Worm (Caenorhabditis elegans) whole organism, L4 larva: ENCODE measurements around the gene F10G7.10.

ENCODE experiments used
- aly-2 ChIP-seq: sonication (generic microtip); optimal IDR thresholded peaks from 2 replicates; lab custom pipeline; 2018; ENCODE audit warnings: missing biosample characterization, missing genetic modification characterization
- ama-1 ChIP-seq: fragments of 150-350 bp; optimal IDR thresholded peaks from 2 replicates; lab custom pipeline; 2014; ENCODE audit warnings: inconsistent platforms, mixed read lengths
- hif-1 ChIP-seq, 2 experiments: sonication (generic microtip); optimal IDR thresholded peaks; 2 replicates each; lab custom pipeline; 2016 to 2017; ENCODE audit warnings: missing compliant biosample characterization in 2 of 2, missing genetic modification characterization in 2 of 2, missing genetic modification reagents in 2 of 2, missing genotype in 2 of 2, mild to moderate bottlenecking in 1 of 2
- hlh-11 ChIP-seq: fragments of 200-800 bp; sonication (Bioruptor generic); optimal IDR thresholded peaks from 2 replicates; lab custom pipeline; 2018; ENCODE audit warnings: mild to moderate bottlenecking, missing genetic modification characterization, missing compliant biosample characterization
- lin-39 ChIP-seq: fragments of 150-350 bp; optimal IDR thresholded peaks from 2 replicates; lab custom pipeline; 2014; ENCODE audit warnings: missing biosample characterization, missing genetic modification reagents, missing genetic modification characterization
- mxl-2 ChIP-seq: fragments of 200-800 bp; sonication (Bioruptor generic); conservative IDR thresholded peaks from 2 replicates; pipeline ENCODE4 v1.3.6; 2022; ENCODE audit warnings: missing genetic modification reagents, missing genetic modification characterization, missing compliant biosample characterization
- nhr-10 ChIP-seq: fragments of 150-350 bp; optimal IDR thresholded peaks from 2 replicates; lab custom pipeline; 2014; ENCODE audit warnings: missing biosample characterization, missing genetic modification characterization
- nhr-102 ChIP-seq: sonication (generic microtip); optimal IDR thresholded peaks from 2 replicates; lab custom pipeline; 2016; ENCODE audit warnings: mild to moderate bottlenecking, missing genetic modification characterization, moderate library complexity, missing compliant biosample characterization
- nhr-237 ChIP-seq: sonication (generic microtip); optimal IDR thresholded peaks from 2 replicates; lab custom pipeline; 2017; ENCODE audit warnings: missing biosample characterization, missing genetic modification characterization
- nhr-77 ChIP-seq: fragments of 150-350 bp; optimal IDR thresholded peaks from 2 replicates; lab custom pipeline; 2014; ENCODE audit warnings: missing biosample characterization, missing genetic modification characterization
- tag-97 ChIP-seq: fragments of 200-800 bp; sonication (Bioruptor generic); IDR thresholded peaks from 2 replicates; pipeline ENCODE4 v1.3.6; 2022; ENCODE audit warnings: missing genetic modification characterization, missing compliant biosample characterization
- zag-1 ChIP-seq: fragments of 150-350 bp; optimal IDR thresholded peaks from 2 replicates; lab custom pipeline; 2014; ENCODE audit warnings: missing biosample characterization, missing genetic modification characterization

DNA sequence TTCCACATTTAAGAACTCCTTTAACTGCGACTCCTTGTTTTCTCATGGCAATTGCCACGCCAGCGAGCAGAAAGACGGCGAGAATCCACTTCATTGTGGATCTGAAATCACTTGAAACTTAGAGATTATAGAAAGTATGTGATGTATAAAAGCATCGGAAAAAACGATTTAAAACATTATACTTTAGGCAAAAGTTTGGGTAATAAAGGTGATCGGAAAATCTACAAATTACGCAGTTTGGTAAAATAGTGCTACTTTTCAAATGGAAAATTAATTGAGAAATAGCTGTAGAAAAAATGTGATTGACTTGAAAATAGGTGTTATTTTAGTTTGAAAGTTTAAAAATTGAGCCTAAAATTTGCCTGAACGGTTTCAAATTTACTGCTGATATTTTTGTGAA, 1.7 kb upstream of the F10G7.10 start, which contains the start of gene ttr-41:
- TF ChIP-seq zag-1 (tag; lab: Kevin White, UChicago) (no peak), nhr-237 (tag; lab: Kevin White, UChicago) (no peak), hif-1 (tag; optimal IDR thresholded peaks at IDR 0.05; lab: Kevin White, UChicago) (no peak), lin-39 (tag; lab: Kevin White, UChicago) (no peak), hlh-11 (tag; lab: Kevin White, UChicago) (no peak), mxl-2 (GFP tag; lab: Robert Waterston, UW) (no peak), aly-2 (tag; lab: Kevin White, UChicago) (no peak), tag-97 (no peak), ama-1 (lab: Kevin White, UChicago) (no peak), nhr-77 (no peak), nhr-10 (tag; lab: Kevin White, UChicago) (no peak), nhr-102 (no peak)
